Worm (Caenorhabditis elegans) whole organism, dauer: ENCODE measurements around the gene D1022.4.

Experiments
- unc-62 ChIP-seq: sonication (generic microtip); optimal IDR thresholded peaks from 2 replicates; lab custom pipeline; 2017; ENCODE audit warnings: missing biosample characterization, missing genetic modification reagents, missing genetic modification characterization

The D1022.4 gene

ce11 chrII:7432327-7432726 is 24.8 kb downstream of the D1022.4 start, which contains the start of gene srd-54:
Gene srd-54 (plus strand): TSS chrII:7432627.
- TF ChIP-seq unc-62, result no peak

DNA sequence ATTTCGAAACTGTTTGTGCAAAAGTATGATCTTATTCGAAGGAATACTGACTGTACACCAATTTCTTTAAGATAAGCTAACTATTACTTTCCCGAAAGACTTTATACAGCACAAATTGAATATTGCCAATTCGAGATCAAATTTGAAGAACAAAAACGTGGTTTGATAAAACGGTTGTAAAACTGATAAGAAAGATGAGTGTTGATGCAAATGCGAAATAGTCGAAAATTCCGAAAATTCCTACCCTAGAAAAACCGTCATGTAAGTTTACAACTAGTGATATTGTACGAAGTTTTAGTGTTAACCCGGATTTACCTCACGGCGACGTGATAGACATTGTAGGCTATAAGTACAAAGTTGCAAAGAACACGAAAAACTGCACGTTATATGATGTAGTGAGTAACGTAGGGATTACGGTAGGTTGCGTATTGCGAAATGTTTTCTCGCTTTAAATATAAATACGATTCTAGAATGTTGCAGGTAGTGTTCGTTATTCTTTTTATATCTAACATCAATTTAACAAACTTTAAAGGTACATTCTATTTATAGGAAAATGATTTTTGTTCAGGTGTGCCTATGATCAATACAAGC is 36.2 kb downstream of the D1022.4 start:
- no peak for TF ChIP-seq unc-62

DNA sequence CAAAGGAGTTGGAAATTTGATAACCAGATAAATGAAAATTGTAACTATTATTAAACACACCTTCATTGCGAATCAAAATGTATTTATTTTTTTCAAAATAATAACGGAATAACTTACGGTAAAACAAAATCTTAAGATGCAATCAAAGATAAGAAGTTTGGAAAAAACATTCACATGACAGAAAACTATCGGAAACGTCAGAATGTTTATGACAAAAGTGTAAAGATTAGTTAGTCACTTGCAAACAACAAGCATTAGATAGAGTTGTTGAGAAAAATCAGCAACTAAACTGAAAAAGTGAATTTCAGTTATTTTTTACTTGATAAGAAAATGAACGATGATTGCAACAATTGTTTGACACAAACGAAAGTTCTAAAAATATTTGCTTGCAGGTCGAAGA is 36.9 kb downstream of the D1022.4 start:
- TF ChIP-seq unc-62, result no peak

DNA sequence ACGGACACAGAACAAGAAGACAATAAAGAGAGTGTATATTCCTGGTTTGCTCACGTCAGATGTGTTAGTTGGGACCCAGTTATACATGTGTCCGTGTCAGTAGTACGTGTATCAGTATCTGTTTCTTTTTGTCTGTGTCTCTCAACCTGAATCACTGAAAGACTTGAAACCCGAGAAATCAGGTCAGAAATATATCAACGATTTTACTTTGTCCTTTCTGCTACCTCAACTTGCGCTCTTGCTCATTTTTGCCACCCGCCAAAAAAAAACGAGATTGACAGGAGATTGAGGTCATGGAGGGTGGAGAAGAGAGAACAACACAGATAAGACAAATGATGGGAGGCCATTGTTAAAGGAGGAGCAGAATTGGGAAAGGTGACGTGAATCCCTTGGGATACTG is 37.5 kb downstream of the D1022.4 start:
- TF ChIP-seq unc-62, result no peak

ce11 chrII:7413764-7414163 is 43.3 kb downstream of the D1022.4 start:
- TF ChIP-seq unc-62, result no peak

ce11 chrII:7413275-7413674 is 43.8 kb downstream of the D1022.4 start:
- TF ChIP-seq unc-62, result no peak

DNA sequence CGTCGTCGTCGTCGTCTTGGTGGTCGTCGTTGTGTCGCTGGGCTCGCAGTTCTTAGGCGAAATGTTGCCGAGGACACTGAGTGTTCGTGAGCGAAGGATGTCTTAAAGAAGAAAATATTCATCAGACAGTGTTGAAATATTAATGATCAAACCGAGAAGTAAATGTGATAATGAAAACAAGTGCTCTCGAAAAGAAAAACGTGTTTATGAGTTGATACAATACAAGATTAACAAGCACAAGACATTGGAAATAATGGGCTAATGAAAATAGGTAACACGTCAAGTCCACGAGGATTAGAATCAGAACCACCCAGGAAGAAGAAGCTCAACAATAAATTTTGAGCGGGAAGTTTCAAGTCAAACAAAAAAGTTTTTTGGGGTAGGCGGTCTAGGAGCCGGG is 45.2 kb downstream of the D1022.4 start, which contains the start of gene K02A2.5:
TSS of gene K02A2.5 (minus strand) at position 101 of the 400 bp plus-strand sequence.
- no peak for TF ChIP-seq unc-62

ce11 chrII:7408192-7408591 is 48.9 kb downstream of the D1022.4 start, which contains the start of gene srd-55:
Gene srd-55 (plus strand): TSS chrII:7408492.
- no peak for TF ChIP-seq unc-62

DNA sequence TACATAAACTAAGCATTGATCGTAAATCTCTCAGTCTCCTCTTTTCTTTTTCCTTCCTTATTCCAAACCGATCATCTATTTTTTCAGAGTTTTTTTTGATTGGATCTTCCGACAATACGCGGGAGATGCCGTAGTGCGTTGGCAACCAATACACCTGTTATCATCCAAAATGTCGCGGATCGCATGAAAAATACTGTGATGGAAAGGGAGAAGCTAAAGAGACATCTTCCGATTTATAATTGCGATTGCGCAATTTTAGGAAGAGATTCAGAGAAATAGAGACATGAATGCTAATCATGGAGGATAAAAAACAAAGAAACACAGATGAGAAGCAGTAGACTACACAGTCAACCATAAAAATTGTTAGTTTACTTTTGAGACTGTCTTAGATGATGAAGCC is 50.7 kb downstream of the D1022.4 start:
- no peak for TF ChIP-seq unc-62
